Worm (Caenorhabditis elegans) whole organism, L1 larva: ENCODE data around the gene irld-14.
A peak's percentile ranks its signal among the peaks of the same experiment; 100 is the strongest.

Experiments used
- C04F5.9 ChIP-seq: sonication (generic microtip); optimal IDR thresholded peaks from 2 replicates; lab custom pipeline; 2016; ENCODE audit warnings: missing genetic modification characterization, missing compliant biosample characterization
- C16A3.4 ChIP-seq: fragments of 150-350 bp; optimal IDR thresholded peaks from 2 replicates; lab custom pipeline; 2014; ENCODE audit warnings: missing biosample characterization, missing genetic modification characterization
- C34B4.2 ChIP-seq: sonication (generic microtip); optimal IDR thresholded peaks from 2 replicates; lab custom pipeline; 2017; ENCODE audit warnings: mild to moderate bottlenecking, missing genetic modification characterization, missing compliant biosample characterization
- F16B12.6 ChIP-seq: fragments of 150-350 bp; optimal IDR thresholded peaks from 2 replicates; lab custom pipeline; 2014; ENCODE audit warnings: missing biosample characterization, missing genetic modification characterization
- aha-1 ChIP-seq: fragments of 150-350 bp; optimal IDR thresholded peaks from 2 replicates; lab custom pipeline; 2014; ENCODE audit warnings: missing biosample characterization, missing genetic modification characterization
- alr-1 ChIP-seq: fragments of 200-800 bp; sonication (Bioruptor generic); optimal IDR thresholded peaks from 2 replicates; lab custom pipeline; 2018; ENCODE audit warnings: borderline replicate concordance, mild to moderate bottlenecking, missing genetic modification characterization, missing compliant biosample characterization
- aly-2 ChIP-seq: fragments of 150-350 bp; optimal IDR thresholded peaks from 2 replicates; lab custom pipeline; 2014; ENCODE audit warnings: missing biosample characterization, missing genetic modification characterization
- blmp-1 ChIP-seq: fragments of 150-350 bp; optimal IDR thresholded peaks from 2 replicates; lab custom pipeline; 2014; ENCODE audit warnings: missing biosample characterization, missing genetic modification characterization
- ceh-63 ChIP-seq: fragments of 200-800 bp; sonication (Bioruptor generic); optimal IDR thresholded peaks from 2 replicates; lab custom pipeline; 2018; ENCODE audit warnings: mild to moderate bottlenecking, missing genetic modification characterization, missing compliant biosample characterization
- ceh-8 ChIP-seq: fragments of 200-800 bp; sonication (Bioruptor generic); optimal IDR thresholded peaks from 2 replicates; lab custom pipeline; 2018; ENCODE audit warnings: mild to moderate bottlenecking, missing genetic modification characterization, moderate library complexity, missing compliant biosample characterization
- ceh-82 ChIP-seq, 3 experiments: fragments of 150-350 bp in 1 of 3; sonication (generic microtip) in 2 of 3; optimal IDR thresholded peaks; 2 replicates each; lab custom pipeline; 2014 to 2017; ENCODE audit warnings: missing biosample characterization in 3 of 3, missing genetic modification characterization in 3 of 3
- ces-1 ChIP-seq: fragments of 150-350 bp; optimal IDR thresholded peaks from 2 replicates; lab custom pipeline; 2014; ENCODE audit warnings: missing biosample characterization, missing genetic modification reagents, missing genetic modification characterization
- efl-3 ChIP-seq: fragments of 200-800 bp; sonication (Bioruptor generic); optimal IDR thresholded peaks from 2 replicates; lab custom pipeline; 2018; ENCODE audit warnings: mild to moderate bottlenecking, missing genetic modification characterization, missing compliant biosample characterization
- egl-27 ChIP-seq, 2 experiments: fragments of 150-350 bp in 1 of 2; sonication (generic microtip); optimal IDR thresholded peaks; 3 replicates each; lab custom pipeline; 2017 to 2018; ENCODE audit warnings: missing biosample characterization in 2 of 2, missing genetic modification characterization in 2 of 2, missing genetic modification reagents in 2 of 2
- elt-2 ChIP-seq: sonication (generic microtip); optimal IDR thresholded peaks from 2 replicates; lab custom pipeline; 2016; ENCODE audit warnings: missing genetic modification characterization, mild to moderate bottlenecking, inconsistent platforms, missing compliant biosample characterization, missing genetic modification reagents
- elt-3 ChIP-seq, 6 experiments: fragments of 150-350 bp in 1 of 6; sonication (generic microtip); optimal IDR thresholded peaks; 2 replicates each; lab custom pipeline; 2017 to 2018; ENCODE audit warnings: missing biosample characterization in 6 of 6, missing genetic modification characterization in 6 of 6, inconsistent platforms in 1 of 6
- fkh-10 ChIP-seq: sonication (generic microtip); optimal IDR thresholded peaks from 2 replicates; lab custom pipeline; 2017; ENCODE audit warnings: missing biosample characterization, missing genetic modification reagents, missing genetic modification characterization
- fkh-4 ChIP-seq: sonication (generic microtip); optimal IDR thresholded peaks from 2 replicates; lab custom pipeline; 2016; ENCODE audit warnings: missing compliant biosample characterization, missing genetic modification characterization, borderline replicate concordance
- fkh-8 ChIP-seq: sonication (generic microtip); optimal IDR thresholded peaks from 2 replicates; lab custom pipeline; 2016; ENCODE audit warnings: mild to moderate bottlenecking, missing genetic modification characterization, missing compliant biosample characterization
- fos-1 ChIP-seq: fragments of 150-350 bp; optimal IDR thresholded peaks from 2 replicates; lab custom pipeline; 2014; ENCODE audit warnings: missing biosample characterization, missing genetic modification characterization
- hlh-4 ChIP-seq: sonication (generic microtip); optimal IDR thresholded peaks from 2 replicates; lab custom pipeline; 2016; ENCODE audit warnings: mild to moderate bottlenecking, missing genetic modification characterization, missing compliant biosample characterization
- isw-1 ChIP-seq: fragments of 200-800 bp; sonication (Bioruptor generic); IDR thresholded peaks from 2 replicates; pipeline ENCODE4 v1.3.6; 2022; ENCODE audit warnings: missing genetic modification characterization, missing compliant biosample characterization
- lin-13 ChIP-seq: fragments of 150-350 bp; optimal IDR thresholded peaks from 2 replicates; lab custom pipeline; 2014; ENCODE audit warnings: missing biosample characterization, missing genetic modification reagents, missing genetic modification characterization
- lin-15B ChIP-seq: fragments of 150-350 bp; sonication (generic microtip); optimal IDR thresholded peaks from 3 replicates; lab custom pipeline; 2014; ENCODE audit warnings: missing biosample characterization, missing genetic modification characterization
- lin-39 ChIP-seq: fragments of 150-350 bp; optimal IDR thresholded peaks from 2 replicates; lab custom pipeline; 2014; ENCODE audit warnings: missing biosample characterization, missing genetic modification reagents, missing genetic modification characterization
- lir-3 ChIP-seq: sonication (generic microtip); optimal IDR thresholded peaks from 2 replicates; lab custom pipeline; 2016; ENCODE audit warnings: mild to moderate bottlenecking, missing genetic modification characterization, moderate library complexity, missing compliant biosample characterization; ENCODE audit not compliant: poor library complexity
- lsy-2 ChIP-seq, 2 experiments: fragments of 150-350 bp; optimal IDR thresholded peaks; 2 replicates each; lab custom pipeline; 2014; ENCODE audit warnings: missing biosample characterization in 2 of 2, missing genetic modification characterization in 2 of 2
- mab-9 ChIP-seq: fragments of 200-800 bp; sonication (Bioruptor generic); IDR thresholded peaks from 2 replicates; pipeline ENCODE4 v1.3.6; 2022; ENCODE audit warnings: missing genetic modification reagents, missing genetic modification characterization, missing compliant biosample characterization
- nhr-11 ChIP-seq: fragments of 150-350 bp; optimal IDR thresholded peaks from 2 replicates; lab custom pipeline; 2014; ENCODE audit warnings: missing biosample characterization, missing genetic modification characterization
- nhr-237 ChIP-seq: fragments of 150-350 bp; optimal IDR thresholded peaks from 2 replicates; lab custom pipeline; 2014; ENCODE audit warnings: missing biosample characterization, missing genetic modification characterization
- nhr-28 ChIP-seq: fragments of 150-350 bp; optimal IDR thresholded peaks from 2 replicates; lab custom pipeline; 2014; ENCODE audit warnings: missing biosample characterization, missing genetic modification characterization
- nhr-47 ChIP-seq: sonication (generic microtip); optimal IDR thresholded peaks from 2 replicates; lab custom pipeline; 2016; ENCODE audit warnings: mild to moderate bottlenecking, missing genetic modification characterization, moderate library complexity, missing compliant biosample characterization
- nhr-71 ChIP-seq: sonication (generic microtip); optimal IDR thresholded peaks from 2 replicates; lab custom pipeline; 2016; ENCODE audit warnings: mild to moderate bottlenecking, missing genetic modification characterization, moderate library complexity, missing compliant biosample characterization
- nhr-76 ChIP-seq: sonication (generic microtip); optimal IDR thresholded peaks from 2 replicates; lab custom pipeline; 2017; ENCODE audit warnings: missing biosample characterization, missing genetic modification characterization
- nhr-77 ChIP-seq: fragments of 150-350 bp; optimal IDR thresholded peaks from 2 replicates; lab custom pipeline; 2014; ENCODE audit warnings: missing biosample characterization, missing genetic modification characterization
- nhr-84 ChIP-seq: sonication (generic microtip); optimal IDR thresholded peaks from 2 replicates; lab custom pipeline; 2017; ENCODE audit warnings: missing biosample characterization, missing genetic modification characterization
- nhr-90 ChIP-seq: sonication (generic microtip); optimal IDR thresholded peaks from 2 replicates; lab custom pipeline; 2016; ENCODE audit warnings: mild to moderate bottlenecking, missing genetic modification characterization, missing compliant biosample characterization; ENCODE audit not compliant: poor library complexity
- pqm-1 ChIP-seq: sonication (generic microtip); optimal IDR thresholded peaks from 3 replicates; lab custom pipeline; 2017; ENCODE audit warnings: missing biosample characterization, missing genetic modification characterization
- rnt-1 ChIP-seq: sonication (generic microtip); optimal IDR thresholded peaks from 2 replicates; lab custom pipeline; 2016; ENCODE audit warnings: mild to moderate bottlenecking, missing genetic modification characterization, moderate library complexity, missing compliant biosample characterization
- snpc-4 ChIP-seq: fragments of 150-350 bp; optimal IDR thresholded peaks from 2 replicates; lab custom pipeline; 2014; ENCODE audit warnings: missing biosample characterization, missing genetic modification characterization
- snu-23 ChIP-seq: sonication (generic microtip); optimal IDR thresholded peaks from 2 replicates; lab custom pipeline; 2016; ENCODE audit warnings: missing genetic modification characterization, missing compliant biosample characterization
- swsn-7 ChIP-seq: sonication (generic microtip); optimal IDR thresholded peaks from 2 replicates; lab custom pipeline; 2016; ENCODE audit warnings: missing genetic modification characterization, missing compliant biosample characterization
- unc-130 ChIP-seq: fragments of 150-350 bp; optimal IDR thresholded peaks from 2 replicates; lab custom pipeline; 2017; ENCODE audit warnings: missing biosample characterization, missing genetic modification characterization, inconsistent platforms
- unc-30 ChIP-seq: sonication (generic microtip); optimal IDR thresholded peaks from 2 replicates; lab custom pipeline; 2017; ENCODE audit warnings: missing biosample characterization, missing genetic modification characterization
- unc-86 ChIP-seq: sonication (generic microtip); optimal IDR thresholded peaks from 2 replicates; lab custom pipeline; 2016; ENCODE audit warnings: missing genetic modification characterization, missing compliant biosample characterization
- unc-98 ChIP-seq: fragments of 200-800 bp; sonication (Bioruptor generic); IDR thresholded peaks from 2 replicates; pipeline ENCODE4 v1.3.6; 2022; ENCODE audit warnings: missing genetic modification characterization, missing compliant biosample characterization
- vab-15 ChIP-seq: sonication (generic microtip); optimal IDR thresholded peaks from 2 replicates; lab custom pipeline; 2017; ENCODE audit warnings: missing genotype, mild to moderate bottlenecking, missing genetic modification characterization, missing compliant biosample characterization
- xbp-1 ChIP-seq: sonication (generic microtip); optimal IDR thresholded peaks from 2 replicates; lab custom pipeline; 2016; ENCODE audit warnings: missing genetic modification characterization, missing compliant biosample characterization
- zip-4 ChIP-seq: fragments of 200-800 bp; sonication (Bioruptor generic); optimal IDR thresholded peaks from 2 replicates; lab custom pipeline; 2018; ENCODE audit warnings: mild to moderate bottlenecking, missing genetic modification characterization, moderate library complexity, missing compliant biosample characterization
- ztf-4 ChIP-seq: fragments of 150-350 bp; optimal IDR thresholded peaks from 2 replicates; lab custom pipeline; 2014; ENCODE audit warnings: missing biosample characterization, missing genetic modification characterization

irld-14 gene

ce11 chrV:14948566-14948965, 47.8 kb upstream of the irld-14 start (continued):
- TF ChIP-seq lin-13 (GFP tag; lab: Kevin White, UChicago) (no peak), nhr-47 (tag; lab: Kevin White, UChicago) (no peak), nhr-11 (tag; lab: Kevin White, UChicago) (no peak), pqm-1 (tag; lab: Kevin White, UChicago) (no peak), nhr-76 (tag; lab: Kevin White, UChicago) (no peak), C16A3.4 (tag; lab: Kevin White, UChicago) (peak; percentile 29), ceh-63 (GFP tag; lab: Kevin White, UChicago) (no peak), aly-2 (no peak), fkh-4 (tag; lab: Kevin White, UChicago) (no peak), swsn-7 (tag; lab: Kevin White, UChicago) (no peak), vab-15 (tag; lab: Kevin White, UChicago) (no peak), nhr-28 (tag; lab: Kevin White, UChicago) (no peak), unc-130 (tag; lab: Kevin White, UChicago) (no peak), fkh-8 (peak; percentile 0), efl-3 (GFP tag; lab: Kevin White, UChicago) (no peak), ceh-8 (GFP tag; lab: Kevin White, UChicago) (no peak), ces-1 (no peak), nhr-237 (no peak), ztf-4 (tag; lab: Kevin White, UChicago) (no peak), unc-98 (GFP tag; lab: Robert Waterston, UW) (no peak), nhr-84 (tag; lab: Kevin White, UChicago) (no peak), nhr-71 (tag; lab: Kevin White, UChicago) (no peak), aha-1 (tag; lab: Kevin White, UChicago) (no peak), nhr-90 (tag; lab: Kevin White, UChicago) (no peak), egl-27 (tag; optimal IDR thresholded peaks at IDR 0.05; lab: Kevin White, UChicago) (no peak), zip-4 (no peak), ceh-82 (tag; optimal IDR thresholded peaks at IDR 0.05; lab: Kevin White, UChicago) (no peak), snpc-4 (tag; lab: Kevin White, UChicago) (no peak), lsy-2 (tag; optimal IDR thresholded peaks at IDR 0.05; lab: Kevin White, UChicago) (peak in 1 of 2 experiments; percentile 35), elt-2 (no peak), fos-1 (tag; lab: Kevin White, UChicago) (no peak), alr-1 (no peak), lir-3 (tag; lab: Kevin White, UChicago) (no peak), unc-30 (tag; lab: Kevin White, UChicago) (no peak), hlh-4 (no peak), nhr-77 (no peak), mab-9 (GFP tag; lab: Robert Waterston, UW) (no peak), unc-86 (tag; lab: Kevin White, UChicago) (no peak), fkh-10 (GFP tag; lab: Kevin White, UChicago) (no peak), lin-39 (tag; lab: Kevin White, UChicago) (no peak)

ce11 chrV:14949477-14949876, 46.9 kb upstream of the irld-14 start, which contains the start of gene hil-1:
hil-1 (plus strand) TSS chrV:14949777.
- no peak for TF ChIP-seq blmp-1 (tag; lab: Kevin White, UChicago)
- TF ChIP-seq, all 84 proteins: peak for 0

ce11 chrV:14954633-14955032, 41.7 kb upstream of the irld-14 start, which contains the start of gene C30G7.5:
C30G7.5 (minus strand) TSS chrV:14954733.
- no peak for TF ChIP-seq rnt-1
- TF ChIP-seq isw-1 (GFP tag; lab: Robert Waterston, UW) = no peak
- no peak for TF ChIP-seq C04F5.9
- TF ChIP-seq xbp-1 (tag; lab: Kevin White, UChicago) = no peak
- TF ChIP-seq F16B12.6 (tag; lab: Kevin White, UChicago) = no peak
- TF ChIP-seq snu-23 (GFP tag; lab: Kevin White, UChicago) = no peak
- no peak for TF ChIP-seq nhr-90 (tag; lab: Kevin White, UChicago)
- TF ChIP-seq nhr-47 (tag; lab: Kevin White, UChicago) = no peak
- TF ChIP-seq aly-2 = no peak
- TF ChIP-seq nhr-76 (tag; lab: Kevin White, UChicago) = no peak
- no peak for TF ChIP-seq elt-3 (tag; optimal IDR thresholded peaks at IDR 0.05; lab: Kevin White, UChicago)
- TF ChIP-seq lir-3 (tag; lab: Kevin White, UChicago) = no peak
- TF ChIP-seq C34B4.2 (tag; lab: Kevin White, UChicago) = no peak
- TF ChIP-seq lin-15B (tag; lab: Kevin White, UChicago) = no peak
